Fruit fly (Drosophila melanogaster) S2 (cell line): ENCODE results near the gene Cad89D.

Experiments
- CG8478 ChIP-seq: fragments of >200 bp; optimal IDR thresholded peaks from 2 replicates; lab custom pipeline; 2018
- CTCF ChIP-seq, 2 experiments: fragments of >200 bp; optimal IDR thresholded peaks; 2 replicates each; lab custom pipeline; 2018

The Cad89D gene

DNA sequence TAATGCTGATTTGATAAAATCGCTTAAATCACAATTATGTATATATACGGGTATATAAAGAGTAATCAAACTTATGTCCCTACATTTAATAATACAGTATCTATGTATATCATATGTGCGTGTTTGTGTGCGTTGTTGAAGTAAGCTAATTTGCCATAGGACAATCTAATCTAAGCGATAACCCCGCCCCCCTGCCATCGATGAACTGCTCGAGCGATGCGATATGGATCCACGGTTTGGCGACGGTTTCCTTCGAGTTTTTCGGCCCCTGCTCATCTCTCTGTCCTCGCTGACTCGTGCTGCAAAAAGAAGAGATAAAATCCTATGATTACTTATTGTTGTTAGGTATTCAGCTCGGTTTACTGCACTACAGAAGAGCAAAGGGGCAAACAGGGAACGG is 48.4 kb downstream of the Cad89D start:
- TF ChIP-seq CG8478 (no peak), CTCF (optimal IDR thresholded peaks at IDR 0.05; lab: Kevin White, UChicago) (no peak)

DNA sequence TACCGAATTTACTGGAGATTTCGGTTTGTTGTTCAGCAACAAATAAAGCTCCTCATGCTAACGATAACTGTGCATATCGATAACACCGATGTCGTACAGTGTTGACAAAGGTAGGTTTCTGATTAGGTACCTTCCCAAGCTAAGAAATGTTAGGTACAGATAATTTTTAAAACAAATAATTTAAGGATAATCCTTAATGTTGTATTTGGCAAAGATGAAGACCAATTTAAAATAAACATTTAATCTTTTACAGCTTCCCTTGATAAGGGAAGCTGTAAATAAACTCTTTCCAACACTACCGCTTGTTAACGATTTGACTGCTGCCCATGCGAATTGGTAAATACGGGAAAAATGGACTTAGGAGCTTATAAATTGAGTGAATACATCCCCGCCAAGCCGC is 52.3 kb downstream of the Cad89D start, which contains the start of the genes Ttc1 and CG14882:
Gene Ttc1, minus strand, starts transcription at position 71 of the 400 bp plus-strand sequence.
Gene CG14882, plus strand, starts transcription at position 271 of the 400 bp plus-strand sequence.
- TF ChIP-seq CTCF (optimal IDR thresholded peaks at IDR 0.05; lab: Kevin White, UChicago) (no peak), CG8478 (no peak)

dm6 chr3R:16441367-16441923 is 53.8 kb downstream of the Cad89D start, which contains the start of gene ema:
Gene ema, minus strand, starts transcription at chr3R:16441661.
- no peak for TF ChIP-seq CTCF (optimal IDR thresholded peaks at IDR 0.05; lab: Kevin White, UChicago)
- no peak for TF ChIP-seq CG8478

DNA sequence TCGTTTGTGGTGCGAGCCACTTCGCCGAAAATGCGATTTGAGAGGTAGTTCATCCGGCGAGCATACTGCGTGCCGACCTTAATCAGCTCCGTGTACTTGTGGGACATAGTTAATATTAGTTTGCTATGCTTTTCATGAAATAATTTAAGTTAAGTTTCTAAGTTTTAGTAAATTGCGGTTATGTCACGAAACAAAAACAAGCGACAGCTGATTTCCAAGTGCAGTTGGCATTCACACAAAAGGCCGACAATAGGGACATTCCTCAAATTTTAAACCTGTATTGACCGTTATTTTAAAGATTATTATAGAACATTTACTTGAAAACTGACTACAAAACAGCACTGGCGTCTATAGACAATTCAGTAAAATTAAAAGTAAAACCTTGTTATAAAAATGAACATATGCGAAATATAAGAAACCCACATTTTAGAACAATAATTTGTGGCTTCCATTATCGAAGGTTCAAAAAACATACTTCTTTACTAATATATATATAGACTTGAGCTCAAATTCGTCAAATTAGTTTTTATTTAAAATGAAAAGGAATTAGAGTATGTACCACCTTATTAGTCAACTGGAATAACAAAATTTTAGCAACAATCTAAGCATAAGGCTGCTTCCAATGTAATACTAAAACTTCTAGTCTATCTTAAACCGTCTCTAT is 58.7 kb downstream of the Cad89D start, which contains the start of gene mRpS33:
Gene mRpS33, minus strand, starts transcription at position 224 of the 664 bp plus-strand sequence.
- no peak for TF ChIP-seq CTCF (optimal IDR thresholded peaks at IDR 0.05; lab: Kevin White, UChicago)
- TF ChIP-seq CG8478 = no peak

DNA sequence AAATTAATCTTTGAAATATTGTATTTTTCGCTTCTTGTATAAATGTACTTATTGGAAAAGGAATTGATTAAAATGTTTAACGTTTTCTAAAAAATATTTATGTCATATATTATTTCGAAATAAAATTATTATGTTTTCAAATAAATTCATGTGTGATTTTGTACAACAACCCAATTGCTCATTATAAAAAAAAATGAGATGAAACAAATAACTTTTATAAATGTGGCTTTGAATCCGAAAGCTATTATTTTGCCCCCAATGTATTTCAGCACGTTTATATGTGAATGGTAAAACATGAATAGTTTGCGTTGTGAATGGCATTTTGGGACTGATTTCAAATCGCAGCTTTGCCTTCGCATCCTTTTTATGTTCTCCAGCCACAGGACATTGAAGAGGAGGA is 60.6 kb downstream of the Cad89D start, which contains the start of gene CG14881:
Gene CG14881, plus strand, starts transcription at position 301 of the 400 bp plus-strand sequence.
- TF ChIP-seq CG8478 = no peak
- TF ChIP-seq CTCF (optimal IDR thresholded peaks at IDR 0.05; lab: Kevin White, UChicago) = no peak
